Worm (Caenorhabditis elegans): ENCODE results near the gene pnc-1.

DNA sequence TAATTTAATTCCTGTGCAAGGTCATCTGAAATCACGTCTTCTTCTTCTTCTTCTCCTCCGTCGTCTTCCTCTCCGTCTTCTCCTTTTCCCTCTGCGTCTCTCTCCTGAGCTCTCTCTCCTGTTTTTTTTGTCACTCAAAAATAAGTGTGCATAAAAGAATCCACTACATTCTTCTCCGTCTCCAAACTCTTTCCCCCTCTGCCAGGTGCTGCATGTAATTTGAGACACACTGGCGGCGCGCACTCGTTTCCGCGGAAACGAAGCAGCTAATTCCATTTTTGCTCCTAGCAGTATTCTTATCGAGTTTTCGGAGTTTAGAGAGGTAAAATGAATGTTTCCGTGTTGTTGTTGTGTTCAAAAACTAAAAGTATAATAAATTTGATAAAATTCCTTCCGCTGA, 1.8 kb downstream of the pnc-1 start:
- TF ChIP-seq ceh-14 (tag; optimal IDR thresholded peaks at IDR 0.05) (peak; percentile 18), ceh-22 (tag; optimal IDR thresholded peaks at IDR 0.05) (no peak), tbx-2 (tag; optimal IDR thresholded peaks at IDR 0.05) (peak; percentile 22), hlh-30 (tag; optimal IDR thresholded peaks at IDR 0.05; ENCODE audit: insufficient read depth) (no peak), unc-86 (tag; optimal IDR thresholded peaks at IDR 0.05) (no peak), ets-4 (tag; optimal IDR thresholded peaks at IDR 0.05) (no peak), K02D7.2 (tag; optimal IDR thresholded peaks at IDR 0.05) (no peak), nfya-1 (tag; optimal IDR thresholded peaks at IDR 0.05) (peak; percentile 7)

Measured in whole organism, late embryonic.